Fruit fly (Drosophila melanogaster): ENCODE results near the gene CG15211.

CG15211 gene

dm6 chrX:10744773-10745589 is 27.4 kb upstream of the CG15211 start, which contains the start of gene stx (continued):
- TF ChIP-seq ab (GFP tag; optimal IDR thresholded peaks at IDR 0.05): no peak
- TF ChIP-seq Med (GFP tag): peak; percentile 86
- TF ChIP-seq CG14860 (GFP tag; IDR thresholded peaks at IDR 0.05; ENCODE audit: partially characterized antibody): peak; percentile 98
- TF ChIP-seq cas (GFP tag; IDR thresholded peaks at IDR 0.05): 0 out of 2 replicates have a peak, but pooled peaks have one; percentile 21
- no peak for TF ChIP-seq jigr1 (GFP tag; IDR thresholded peaks at IDR 0.05)
- TF ChIP-seq CG10366 (GFP tag; IDR thresholded peaks at IDR 0.05): no peak
- no peak for TF ChIP-seq tll (GFP tag; optimal IDR thresholded peaks at IDR 0.05)
- no peak for TF ChIP-seq CG7786 (GFP tag; optimal IDR thresholded peaks at IDR 0.05)
- peak; percentile 66 for TF ChIP-seq Ets65A (GFP tag)
- TF ChIP-seq lilli (GFP tag; optimal IDR thresholded peaks at IDR 0.05): no peak
- TF ChIP-seq CG3407 (GFP tag; optimal IDR thresholded peaks at IDR 0.05): no peak
- TF ChIP-seq tin (GFP tag; optimal IDR thresholded peaks at IDR 0.05): no peak
- no peak for TF ChIP-seq CG17802 (tag; optimal IDR thresholded peaks at IDR 0.05)
- peak; percentile 5 for TF ChIP-seq Nf-YB (GFP tag; optimal IDR thresholded peaks at IDR 0.05)
- peak in 1 of 2 experiments; percentile 13 for TF ChIP-seq insv (GFP tag; optimal IDR thresholded peaks at IDR 0.05)
- no peak for TF ChIP-seq sima (GFP tag; optimal IDR thresholded peaks at IDR 0.05)
- TF ChIP-seq NC2α (GFP tag; optimal IDR thresholded peaks at IDR 0.05): peak; percentile 40
- no peak for TF ChIP-seq CG6683 (GFP tag; optimal IDR thresholded peaks at IDR 0.05)
- no peak for TF ChIP-seq psq (GFP tag; optimal IDR thresholded peaks at IDR 0.05)
- TF ChIP-seq Gug (GFP tag; IDR thresholded peaks at IDR 0.05): peak; percentile 42; the same call in 3 of the 4 replicates
- TF ChIP-seq amos (GFP tag; IDR thresholded peaks at IDR 0.05; ENCODE audit: partially characterized antibody): peak; percentile 98
- no peak for TF ChIP-seq Doc2 (GFP tag; IDR thresholded peaks at IDR 0.05)
- peak; percentile 59; the same call in 1 of the 2 replicates for TF ChIP-seq sob (GFP tag; IDR thresholded peaks at IDR 0.05)
- peak; percentile 63 for TF ChIP-seq CG10267 (tag; optimal IDR thresholded peaks at IDR 0.05)
- peak; percentile 2 for TF ChIP-seq HLH54F (GFP tag; optimal IDR thresholded peaks at IDR 0.05)
- TF ChIP-seq CG2199 (GFP tag; IDR thresholded peaks at IDR 0.05): peak; percentile 53; the same call in 1 of the 3 replicates
- peak; percentile 48; the same call in 1 of the 3 replicates for TF ChIP-seq otp (GFP tag; IDR thresholded peaks at IDR 0.05)
- no peak for TF ChIP-seq tgo (GFP tag; IDR thresholded peaks at IDR 0.05)
- TF ChIP-seq CG7928 (GFP tag; optimal IDR thresholded peaks at IDR 0.05): no peak
- peak; percentile 92 for TF ChIP-seq CG7963 (GFP tag; IDR thresholded peaks at IDR 0.05; ENCODE audit: partially characterized antibody)
- no peak; the same call in 1 of the 2 replicates for TF ChIP-seq ham (GFP tag; IDR thresholded peaks at IDR 0.05)
- TF ChIP-seq dmrt11E (tag; optimal IDR thresholded peaks at IDR 0.05): no peak
- TF ChIP-seq Adf1 (GFP tag; IDR thresholded peaks at IDR 0.05): no peak; the same call in 1 of the 2 replicates
- TF ChIP-seq CG5953 (GFP tag; IDR thresholded peaks at IDR 0.05): peak; percentile 61
- no peak for TF ChIP-seq CG10274 (GFP tag; optimal IDR thresholded peaks at IDR 0.05)
- TF ChIP-seq CG17829 (tag; optimal IDR thresholded peaks at IDR 0.05): peak; percentile 10
- no peak for TF ChIP-seq sc (optimal IDR thresholded peaks at IDR 0.05)
- no peak for TF ChIP-seq sc (GFP tag; optimal IDR thresholded peaks at IDR 0.05)
- TF ChIP-seq her (GFP tag; optimal IDR thresholded peaks at IDR 0.05): no peak
- TF ChIP-seq repo (GFP tag; optimal IDR thresholded peaks at IDR 0.05): no peak
- peak; percentile 74 for TF ChIP-seq nom (GFP tag; optimal IDR thresholded peaks at IDR 0.05)
- TF ChIP-seq lmd (GFP tag; IDR thresholded peaks at IDR 0.05): no peak
- peak; percentile 38 for TF ChIP-seq Tbp (GFP tag; optimal IDR thresholded peaks at IDR 0.05)
- no peak for TF ChIP-seq unpg (GFP tag; optimal IDR thresholded peaks at IDR 0.05)
- TF ChIP-seq kay (GFP tag; optimal IDR thresholded peaks at IDR 0.05): no peak
- peak; percentile 75 for TF ChIP-seq Lhr (GFP tag; optimal IDR thresholded peaks at IDR 0.05)
- no peak for TF ChIP-seq CG6813 (GFP tag; optimal IDR thresholded peaks at IDR 0.05)
- peak; percentile 58 for TF ChIP-seq slbo (GFP tag; IDR thresholded peaks at IDR 0.05)
- TF ChIP-seq ttk (GFP tag; IDR thresholded peaks at IDR 0.05): no peak
- peak; percentile 50 for TF ChIP-seq ssp (GFP tag; IDR thresholded peaks at IDR 0.05)
